Fruit fly (Drosophila melanogaster): Measurements from ENCODE around the gene CG17375.

CG17375 gene

dm6 chr2L:6821631-6822030 lies 16.0 kb upstream of the CG17375 start, which contains the start of gene sens-2 (continued):
- no peak for TF ChIP-seq CG2875 (GFP tag; optimal IDR thresholded peaks at IDR 0.05)
- no peak for TF ChIP-seq Sry-δ (GFP tag; optimal IDR thresholded peaks at IDR 0.05)
- TF ChIP-seq CG18262 (tag; optimal IDR thresholded peaks at IDR 0.05) = no peak
- TF ChIP-seq D (optimal IDR thresholded peaks at IDR 0.05) = no peak
- TF ChIP-seq D (GFP tag; optimal IDR thresholded peaks at IDR 0.05) = no peak
- no peak for TF ChIP-seq Sry-β (GFP tag; optimal IDR thresholded peaks at IDR 0.05)
- TF ChIP-seq HHEX (GFP tag; optimal IDR thresholded peaks at IDR 0.05) = no peak
- TF ChIP-seq bsh (GFP tag; optimal IDR thresholded peaks at IDR 0.05) = no peak
- no peak for TF ChIP-seq CG31441 (GFP tag; IDR thresholded peaks at IDR 0.05)
- TF ChIP-seq oc (tag; optimal IDR thresholded peaks at IDR 0.05) = peak; percentile 80
- no peak for TF ChIP-seq CG17612 (GFP tag; IDR thresholded peaks at IDR 0.05)
- TF ChIP-seq MBD-R2 (GFP tag; IDR thresholded peaks at IDR 0.05) = 0 out of 2 replicates have a peak, but pooled peaks have one; percentile 9
- TF ChIP-seq insv (GFP tag; optimal IDR thresholded peaks at IDR 0.05) = peak; percentile 95 to 98
- no peak for TF ChIP-seq CG18476 (GFP tag; optimal IDR thresholded peaks at IDR 0.05)
- no peak for TF ChIP-seq run (tag; optimal IDR thresholded peaks at IDR 0.05)
- TF ChIP-seq lilli (GFP tag; optimal IDR thresholded peaks at IDR 0.05) = no peak
- no peak for TF ChIP-seq Hr51 (GFP tag; optimal IDR thresholded peaks at IDR 0.05)
- no peak for TF ChIP-seq Vsx1 (GFP tag; optimal IDR thresholded peaks at IDR 0.05)
- TF ChIP-seq crol (GFP tag; IDR thresholded peaks at IDR 0.05) = 0 out of 2 replicates have a peak, but pooled peaks have one; percentile 31
- peak; percentile 9 for TF ChIP-seq nau (GFP tag; optimal IDR thresholded peaks at IDR 0.05)
- TF ChIP-seq sna (GFP tag; IDR thresholded peaks at IDR 0.05; ENCODE audit: partially characterized antibody) = no peak
- TF ChIP-seq Oaz (GFP tag; IDR thresholded peaks at IDR 0.05) = no peak
- no peak for TF ChIP-seq ash1 (GFP tag; optimal IDR thresholded peaks at IDR 0.05)
- peak; percentile 16 for TF ChIP-seq phol (tag; optimal IDR thresholded peaks at IDR 0.05)
- TF ChIP-seq CG43689 (GFP tag; IDR thresholded peaks at IDR 0.05) = no peak
- peak; percentile 74; the same call in 1 of the 4 replicates for TF ChIP-seq chinmo (GFP tag; IDR thresholded peaks at IDR 0.05; ENCODE audit: partially characterized antibody)
- no peak for TF ChIP-seq Bteb2 (GFP tag; optimal IDR thresholded peaks at IDR 0.05)
- no peak for TF ChIP-seq hb (GFP tag; IDR thresholded peaks at IDR 0.05; ENCODE audit: partially characterized antibody)
- no peak for TF ChIP-seq CG8388 (GFP tag; optimal IDR thresholded peaks at IDR 0.05)
- TF ChIP-seq nerfin-1 (tag; optimal IDR thresholded peaks at IDR 0.05) = peak; percentile 36
- no peak for TF ChIP-seq fd64A (GFP tag; optimal IDR thresholded peaks at IDR 0.05)
- TF ChIP-seq Ada2b (GFP tag; IDR thresholded peaks at IDR 0.05) = no peak
- no peak for TF ChIP-seq Aef1 (GFP tag; IDR thresholded peaks at IDR 0.05)
- no peak for TF ChIP-seq Side (GFP tag; optimal IDR thresholded peaks at IDR 0.05)
- TF ChIP-seq danr (GFP tag; IDR thresholded peaks at IDR 0.05) = no peak
- peak; percentile 94 for TF ChIP-seq CG10321 (GFP tag; IDR thresholded peaks at IDR 0.05)
- TF ChIP-seq ken (GFP tag; IDR thresholded peaks at IDR 0.05) = no peak
- TF ChIP-seq lov (optimal IDR thresholded peaks at IDR 0.05) = no peak
- no peak for TF ChIP-seq lov (GFP tag; IDR thresholded peaks at IDR 0.05)
- TF ChIP-seq ranshi (GFP tag; IDR thresholded peaks at IDR 0.05) = no peak
- no peak for TF ChIP-seq Dbx (GFP tag; IDR thresholded peaks at IDR 0.05)
- TF ChIP-seq CG1603 (tag; optimal IDR thresholded peaks at IDR 0.05) = peak; percentile 73
- no peak for TF ChIP-seq HLH54F (GFP tag; optimal IDR thresholded peaks at IDR 0.05)
- TF ChIP-seq jing (GFP tag; optimal IDR thresholded peaks at IDR 0.05) = no peak
- TF ChIP-seq CG3726 (GFP tag; IDR thresholded peaks at IDR 0.05) = no peak
